Fruit fly (Drosophila melanogaster): Measurements from ENCODE around the gene CG13051.

The CG13051 gene

DNA sequence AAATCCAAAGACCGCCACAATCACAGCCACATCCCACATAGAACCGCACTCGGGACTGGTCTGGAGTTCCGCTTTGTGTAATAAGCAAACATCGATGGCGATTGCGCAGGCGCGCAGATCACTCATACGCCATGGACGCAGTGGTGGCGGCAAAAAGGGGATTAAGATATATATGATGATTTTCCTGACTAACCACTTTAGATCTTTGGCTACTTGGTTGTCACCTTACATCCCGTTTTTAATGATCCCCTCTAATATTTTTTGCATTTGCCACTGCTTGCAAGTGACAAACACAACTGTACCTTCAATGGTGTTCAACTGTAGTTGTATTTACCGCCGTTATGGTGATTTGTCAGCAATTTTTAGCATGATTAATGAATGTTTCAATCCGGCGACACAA, 45.1 kb upstream of the CG13051 start (continued):
- TF ChIP-seq CG10267 (tag; optimal IDR thresholded peaks at IDR 0.05) (no peak), Doc3 (GFP tag; IDR thresholded peaks at IDR 0.05; ENCODE audit: partially characterized antibody) (no peak), chif (GFP tag; optimal IDR thresholded peaks at IDR 0.05) (peak in 1 of 2 experiments; percentile 10), twi (tag; optimal IDR thresholded peaks at IDR 0.05) (no peak), CG11085 (GFP tag; IDR thresholded peaks at IDR 0.05) (no peak), Dbx (GFP tag; IDR thresholded peaks at IDR 0.05) (peak; percentile 64), klu (GFP tag; IDR thresholded peaks at IDR 0.05) (no peak), CG9932 (GFP tag; IDR thresholded peaks at IDR 0.05) (peak; percentile 75), vvl (GFP tag; IDR thresholded peaks at IDR 0.05) (no peak; the same call in 1 of the 2 replicates), CG4282 (GFP tag; optimal IDR thresholded peaks at IDR 0.05) (no peak), mam (GFP tag; optimal IDR thresholded peaks at IDR 0.05) (peak; percentile 32), Meics (GFP tag; optimal IDR thresholded peaks at IDR 0.05) (peak; percentile 30), Blimp-1 (GFP tag; optimal IDR thresholded peaks at IDR 0.05) (no peak), D (optimal IDR thresholded peaks at IDR 0.05) (no peak), D (GFP tag; optimal IDR thresholded peaks at IDR 0.05) (no peak), lilli (GFP tag; optimal IDR thresholded peaks at IDR 0.05) (peak; percentile 43), hbn (GFP tag; IDR thresholded peaks at IDR 0.05; ENCODE audit: partially characterized antibody) (no peak), CG3847 (GFP tag; IDR thresholded peaks at IDR 0.05) (peak; percentile 26; the same call in 1 of the 2 replicates), wdn (GFP tag; IDR thresholded peaks at IDR 0.05) (peak; percentile 53; the same call in 1 of the 2 replicates), repo (GFP tag; optimal IDR thresholded peaks at IDR 0.05) (no peak), CG10321 (GFP tag; IDR thresholded peaks at IDR 0.05) (no peak), Dfd (GFP tag; optimal IDR thresholded peaks at IDR 0.05) (no peak), CHES-1-like (GFP tag; optimal IDR thresholded peaks at IDR 0.05) (no peak), CG16863 (GFP tag; optimal IDR thresholded peaks at IDR 0.05) (no peak), CG4707 (GFP tag; optimal IDR thresholded peaks at IDR 0.05) (no peak), tin (GFP tag; optimal IDR thresholded peaks at IDR 0.05) (no peak), H2.0 (GFP tag; IDR thresholded peaks at IDR 0.05) (peak; percentile 49; the same call in 1 of the 2 replicates), CG1233 (GFP tag; optimal IDR thresholded peaks at IDR 0.05) (no peak), CG3281 (GFP tag; optimal IDR thresholded peaks at IDR 0.05) (peak; percentile 27), exex (tag; optimal IDR thresholded peaks at IDR 0.05) (no peak), Mes4 (GFP tag; optimal IDR thresholded peaks at IDR 0.05) (no peak), CG13424 (tag; optimal IDR thresholded peaks at IDR 0.05) (no peak), CG5180 (GFP tag; optimal IDR thresholded peaks at IDR 0.05) (no peak), CG2875 (GFP tag; optimal IDR thresholded peaks at IDR 0.05) (no peak), CG31388 (GFP tag; optimal IDR thresholded peaks at IDR 0.05) (no peak), her (GFP tag; optimal IDR thresholded peaks at IDR 0.05) (peak; percentile 40), kay (GFP tag; optimal IDR thresholded peaks at IDR 0.05) (no peak), sim (GFP tag; IDR thresholded peaks at IDR 0.05) (no peak), Stat92E (GFP tag; optimal IDR thresholded peaks at IDR 0.05) (no peak), lab (GFP tag; optimal IDR thresholded peaks at IDR 0.05) (peak; percentile 72), CG11456 (GFP tag; IDR thresholded peaks at IDR 0.05) (0 out of 3 replicates have a peak, but pooled peaks have one; percentile 50), Trl (optimal IDR thresholded peaks at IDR 0.05) (no peak), Trl (GFP tag; optimal IDR thresholded peaks at IDR 0.05) (peak; percentile 38), slbo (GFP tag; IDR thresholded peaks at IDR 0.05) (peak; percentile 72), CG11695 (GFP tag; IDR thresholded peaks at IDR 0.05) (no peak), CG18262 (tag; optimal IDR thresholded peaks at IDR 0.05) (no peak), CG8290 (GFP tag; optimal IDR thresholded peaks at IDR 0.05) (no peak), CG8290 (tag; optimal IDR thresholded peaks at IDR 0.05) (peak in 1 of 2 experiments; percentile 69), pan (optimal IDR thresholded peaks at IDR 0.05) (no peak), pan (GFP tag; optimal IDR thresholded peaks at IDR 0.05 in 1 of 2, IDR thresholded peaks at IDR 0.05 in 1 of 2) (no peak), sd (tag; optimal IDR thresholded peaks at IDR 0.05) (no peak), bigmax (GFP tag; optimal IDR thresholded peaks at IDR 0.05) (no peak), row (GFP tag; IDR thresholded peaks at IDR 0.05) (peak; percentile 40; the same call in 1 of the 3 replicates)

Measured in whole organism, embryonic.